Worm (Caenorhabditis elegans): ENCODE results near the gene dhp-2.

dhp-2 gene

DNA sequence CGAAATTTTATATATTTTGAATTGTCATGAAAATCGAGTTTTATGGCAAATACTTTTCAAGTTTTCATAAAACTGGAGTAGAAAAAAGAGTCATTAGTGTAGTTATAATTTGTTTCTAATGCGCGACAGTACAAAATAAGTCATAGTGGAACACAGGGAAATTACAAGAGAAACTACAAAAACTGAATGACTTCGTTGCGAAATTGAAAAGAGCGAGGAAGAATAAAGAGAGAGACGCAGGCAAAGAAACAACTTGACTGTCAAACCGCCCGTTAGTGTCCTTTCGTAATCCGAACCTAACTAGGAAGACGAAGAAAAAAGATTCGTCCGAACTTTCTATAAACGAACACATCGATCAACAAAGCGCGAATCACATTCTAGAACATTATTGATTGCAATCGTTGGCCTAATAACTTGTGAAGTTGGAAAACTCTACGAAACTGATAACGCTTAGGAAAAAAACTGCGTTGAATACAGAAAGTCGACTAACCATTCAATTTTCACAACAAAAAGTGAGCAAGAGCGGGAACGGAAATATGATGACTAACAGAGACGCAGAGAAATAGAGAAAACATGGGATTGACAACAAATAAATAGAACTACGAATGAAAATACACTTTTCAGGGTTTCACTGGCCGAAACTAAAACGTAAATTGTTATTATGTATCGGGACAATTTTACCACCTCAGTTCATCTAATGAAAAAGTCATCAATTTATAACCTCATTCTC is 15.6 kb downstream of the dhp-2 start:
- TF ChIP-seq crh-2 (tag; optimal IDR thresholded peaks at IDR 0.05) (peak; percentile 20), nhr-10 (tag; optimal IDR thresholded peaks at IDR 0.05) (no peak), skn-1 (tag; optimal IDR thresholded peaks at IDR 0.05) (peak; percentile 70)

DNA sequence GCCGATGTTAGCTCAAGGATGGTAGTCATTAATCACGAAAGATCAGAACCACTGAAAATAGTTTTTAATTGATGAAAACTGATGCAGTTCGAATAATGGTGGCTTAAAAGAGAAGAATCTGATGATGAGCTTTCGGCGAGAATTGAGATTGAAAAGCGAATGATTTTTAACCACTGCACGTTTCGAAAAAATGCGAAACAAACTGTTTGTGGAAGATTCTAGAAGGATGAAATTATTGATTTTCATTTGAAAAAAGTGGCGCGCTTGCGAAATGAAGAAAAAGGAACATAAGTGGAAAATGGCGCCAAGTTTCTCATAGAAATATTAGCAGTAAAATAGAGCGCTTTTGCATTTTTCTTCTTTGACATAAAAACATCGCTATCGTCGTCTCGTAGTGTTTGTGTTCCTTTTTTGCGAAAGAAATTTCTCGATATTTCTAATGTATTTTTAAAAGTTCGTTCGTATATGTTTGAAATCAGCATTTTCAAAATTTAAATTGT is 17.0 kb downstream of the dhp-2 start, which contains the start of gene uba-1:
Gene uba-1 (minus strand): TSS at position 51 of the 500 bp plus-strand sequence.
- TF ChIP-seq unc-62 (GFP tag; optimal IDR thresholded peaks at IDR 0.05) (no peak), crh-2 (tag; optimal IDR thresholded peaks at IDR 0.05) (peak; percentile 86), nhr-21 (tag; optimal IDR thresholded peaks at IDR 0.05) (peak; percentile 28), lsy-2 (tag; optimal IDR thresholded peaks at IDR 0.05) (peak in 1 of 2 experiments; percentile 50), sma-3 (GFP tag; optimal IDR thresholded peaks at IDR 0.05) (peak; percentile 41), mab-5 (tag; optimal IDR thresholded peaks at IDR 0.05) (peak; percentile 12), ztf-1 (GFP tag; conservative IDR thresholded peaks at IDR 0.05) (no peak), F13H6.1 (tag; optimal IDR thresholded peaks at IDR 0.05) (peak; percentile 13), ZK546.5 (tag; optimal IDR thresholded peaks at IDR 0.05) (no peak), nhr-25 (tag; optimal IDR thresholded peaks at IDR 0.05) (peak; percentile 67), blmp-1 (tag; optimal IDR thresholded peaks at IDR 0.05; ENCODE audit: insufficient read depth) (no peak), C34F6.9 (tag; optimal IDR thresholded peaks at IDR 0.05) (peak; percentile 55), Y55F3AM.14 (GFP tag; optimal IDR thresholded peaks at IDR 0.05) (peak; percentile 60), ama-1 (optimal IDR thresholded peaks at IDR 0.05) (peak; percentile 55), gmeb-1 (tag; optimal IDR thresholded peaks at IDR 0.05) (peak; percentile 5), unc-55 (GFP tag; optimal IDR thresholded peaks at IDR 0.05) (peak; percentile 55), peb-1 (tag; optimal IDR thresholded peaks at IDR 0.05) (no peak)

DNA sequence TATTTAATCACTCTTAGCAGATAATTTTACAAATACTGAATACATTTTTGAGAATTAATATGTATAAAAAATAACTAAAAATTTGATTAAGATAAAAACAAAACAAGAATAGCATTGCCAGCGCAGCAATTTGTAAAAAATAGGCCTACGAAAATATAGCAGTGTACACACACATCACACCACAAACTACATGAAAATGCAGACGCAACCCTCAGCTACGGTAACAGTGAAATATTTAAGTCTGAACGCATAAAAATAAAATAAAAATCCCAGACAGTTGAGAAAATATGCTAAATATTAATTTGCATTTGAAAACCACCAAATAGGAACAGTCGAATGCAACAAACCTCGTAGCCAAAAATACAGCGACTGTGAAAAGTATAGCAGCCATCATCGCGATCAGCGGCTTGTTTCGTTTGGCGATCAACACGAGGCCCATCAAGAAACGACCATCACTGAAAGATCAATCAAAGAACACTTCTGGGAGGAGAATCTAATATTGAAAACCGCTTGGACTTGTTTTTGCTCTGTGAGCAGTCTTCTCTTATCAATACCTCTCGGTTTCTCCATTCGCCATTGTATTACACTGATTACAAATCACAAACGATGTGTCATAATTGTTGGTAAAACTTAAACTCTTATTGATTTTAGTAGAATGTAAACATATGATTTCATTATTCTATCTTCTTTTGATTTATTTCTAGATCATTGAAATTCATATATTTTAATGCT is 20.7 kb downstream of the dhp-2 start, which contains the start of gene pyp-1:
Gene pyp-1 (minus strand): TSS at position 439 of the 732 bp plus-strand sequence.
- peak; percentile 34 for TF ChIP-seq unc-55 (GFP tag; optimal IDR thresholded peaks at IDR 0.05)
- TF ChIP-seq ztf-11 (tag; optimal IDR thresholded peaks at IDR 0.05): no peak
- TF ChIP-seq lsy-2 (tag; optimal IDR thresholded peaks at IDR 0.05): peak in 1 of 2 experiments; percentile 69
- TF ChIP-seq Y55F3AM.14 (GFP tag; optimal IDR thresholded peaks at IDR 0.05): no peak
- no peak for TF ChIP-seq nhr-23 (tag; optimal IDR thresholded peaks at IDR 0.05)
- no peak for TF ChIP-seq C34F6.9 (tag; optimal IDR thresholded peaks at IDR 0.05)
- TF ChIP-seq nhr-10 (tag; optimal IDR thresholded peaks at IDR 0.05): no peak
- no peak for TF ChIP-seq lin-11 (tag; optimal IDR thresholded peaks at IDR 0.05)
- TF ChIP-seq sma-3 (GFP tag; optimal IDR thresholded peaks at IDR 0.05): no peak
- no peak for TF ChIP-seq nhr-77 (tag; optimal IDR thresholded peaks at IDR 0.05)
- no peak for TF ChIP-seq lin-39 (tag; optimal IDR thresholded peaks at IDR 0.05)
- no peak for TF ChIP-seq alr-1 (tag; optimal IDR thresholded peaks at IDR 0.05)
- no peak for TF ChIP-seq mdl-1 (tag; optimal IDR thresholded peaks at IDR 0.05)
- TF ChIP-seq ceh-82 (tag; optimal IDR thresholded peaks at IDR 0.05): no peak
- peak; percentile 22 for TF ChIP-seq sma-9 (GFP tag; optimal IDR thresholded peaks at IDR 0.05)
- no peak for TF ChIP-seq sma-9 (tag; optimal IDR thresholded peaks at IDR 0.05)
- TF ChIP-seq ztf-1 (GFP tag; conservative IDR thresholded peaks at IDR 0.05): no peak
- TF ChIP-seq egl-27 (tag; optimal IDR thresholded peaks at IDR 0.05): no peak
- no peak for TF ChIP-seq ZK546.5 (tag; optimal IDR thresholded peaks at IDR 0.05)
- TF ChIP-seq R02D3.7 (tag; optimal IDR thresholded peaks at IDR 0.05): no peak
- TF ChIP-seq nhr-12 (tag; optimal IDR thresholded peaks at IDR 0.05): no peak
- no peak for TF ChIP-seq elt-3 (tag; optimal IDR thresholded peaks at IDR 0.05)
- no peak for TF ChIP-seq nhr-25 (tag; optimal IDR thresholded peaks at IDR 0.05)
- TF ChIP-seq nhr-21 (tag; optimal IDR thresholded peaks at IDR 0.05): no peak
- TF ChIP-seq skn-1 (tag; optimal IDR thresholded peaks at IDR 0.05): no peak
- no peak for TF ChIP-seq ceh-16 (tag; optimal IDR thresholded peaks at IDR 0.05)
- no peak for TF ChIP-seq mbf-1 (tag; optimal IDR thresholded peaks at IDR 0.05)
- TF ChIP-seq ama-1 (optimal IDR thresholded peaks at IDR 0.05): peak; percentile 33
- peak; percentile 56 for TF ChIP-seq fos-1 (tag; optimal IDR thresholded peaks at IDR 0.05)
- no peak for TF ChIP-seq aly-2 (tag; optimal IDR thresholded peaks at IDR 0.05)
- TF ChIP-seq nhr-129 (tag; optimal IDR thresholded peaks at IDR 0.05): no peak
- no peak for TF ChIP-seq sem-4 (tag; optimal IDR thresholded peaks at IDR 0.05)
- TF ChIP-seq ztf-4 (tag; optimal IDR thresholded peaks at IDR 0.05): no peak
- TF ChIP-seq nhr-237 (tag; optimal IDR thresholded peaks at IDR 0.05): no peak
- TF ChIP-seq lin-13 (GFP tag; optimal IDR thresholded peaks at IDR 0.05): no peak
- no peak for TF ChIP-seq unc-62 (GFP tag; optimal IDR thresholded peaks at IDR 0.05)
- TF ChIP-seq blmp-1 (tag; optimal IDR thresholded peaks at IDR 0.05; ENCODE audit: insufficient read depth): no peak
- TF ChIP-seq crh-2 (tag; optimal IDR thresholded peaks at IDR 0.05): no peak
- TF ChIP-seq dmd-4 (tag; optimal IDR thresholded peaks at IDR 0.05): no peak
- no peak for TF ChIP-seq peb-1 (tag; optimal IDR thresholded peaks at IDR 0.05)
- no peak for TF ChIP-seq F13H6.1 (tag; optimal IDR thresholded peaks at IDR 0.05)
- no peak for TF ChIP-seq zag-1 (tag; optimal IDR thresholded peaks at IDR 0.05)
- TF ChIP-seq gmeb-1 (tag; optimal IDR thresholded peaks at IDR 0.05): no peak

Data from whole organism, L2 larva.